Worm (Caenorhabditis elegans) whole organism, midembryonic: ENCODE data around the gene unc-43.
A peak's percentile ranks its signal among the peaks of the same experiment; 100 is the strongest.

Experiments
- T22C8.4 ChIP-seq: fragments of 200-800 bp; sonication (Bioruptor generic); IDR thresholded peaks from 2 replicates; pipeline ENCODE4 v1.3.6; 2022; ENCODE audit warnings: missing genetic modification characterization, missing compliant biosample characterization
- cog-1 ChIP-seq: sonication (generic microtip); optimal IDR thresholded peaks from 2 replicates; lab custom pipeline; 2016; ENCODE audit warnings: missing genetic modification characterization, missing compliant biosample characterization
- flt-1 ChIP-seq: fragments of 200-800 bp; sonication (Bioruptor generic); IDR thresholded peaks from 2 replicates; pipeline ENCODE4 v1.3.6; 2022; ENCODE audit warnings: missing genetic modification characterization, missing compliant biosample characterization
- klf-2 ChIP-seq: fragments of 200-800 bp; sonication (Bioruptor generic); conservative IDR thresholded peaks from 2 replicates; pipeline ENCODE4 v1.3.6; 2022; ENCODE audit warnings: missing genetic modification reagents, missing genetic modification characterization, missing compliant biosample characterization
- med-1 ChIP-seq: sonication (generic microtip); optimal IDR thresholded peaks from 2 replicates; lab custom pipeline; 2017; ENCODE audit warnings: missing genetic modification characterization, mild to moderate bottlenecking, missing compliant biosample characterization, antibody characterized with exemption, missing genetic modification reagents; ENCODE audit not compliant: insufficient read depth
- ref-1 ChIP-seq: fragments of 200-800 bp; sonication (Bioruptor generic); conservative IDR thresholded peaks from 2 replicates; pipeline ENCODE4 v1.3.6; 2022; ENCODE audit warnings: missing genetic modification reagents, missing genetic modification characterization, missing compliant biosample characterization
- tab-1 ChIP-seq: fragments of 200-800 bp; sonication (Bioruptor generic); IDR thresholded peaks from 2 replicates; pipeline ENCODE4 v1.3.6; 2022; ENCODE audit warnings: missing genetic modification characterization, missing compliant biosample characterization
- ztf-23 ChIP-seq: fragments of 200-800 bp; sonication (Bioruptor generic); IDR thresholded peaks from 2 replicates; pipeline ENCODE4 v1.3.6; 2022; ENCODE audit warnings: missing genetic modification reagents, missing genetic modification characterization, missing compliant biosample characterization
- ztf-29 ChIP-seq: fragments of 200-800 bp; sonication (Bioruptor generic); IDR thresholded peaks from 2 replicates; pipeline ENCODE4 v1.3.6; 2022; ENCODE audit warnings: missing genetic modification reagents, missing genetic modification characterization, missing compliant biosample characterization

unc-43 gene

ce11 chrIV:10302203-10302602 is 47.8 kb downstream of the unc-43 start, which contains the start of gene R09E10.5:
Gene R09E10.5 (minus strand): TSS chrIV:10302303.
- TF ChIP-seq ref-1 (GFP tag; lab: Robert Waterston, UW) (no peak), flt-1 (no peak), med-1 (GFP tag; lab: Kevin White, UChicago) (no peak), T22C8.4 (GFP tag; lab: Robert Waterston, UW) (no peak), tab-1 (no peak), ztf-29 (no peak), klf-2 (GFP tag; lab: Robert Waterston, UW) (no peak), cog-1 (tag; lab: Kevin White, UChicago) (no peak), ztf-23 (GFP tag; lab: Robert Waterston, UW) (no peak)

ce11 chrIV:10296036-10296435 is 54.0 kb downstream of the unc-43 start:
- TF ChIP-seq flt-1 = no peak
- TF ChIP-seq cog-1 (tag; lab: Kevin White, UChicago) = no peak
- TF ChIP-seq ztf-29 = no peak
- no peak for TF ChIP-seq ztf-23 (GFP tag; lab: Robert Waterston, UW)
- no peak for TF ChIP-seq med-1 (GFP tag; lab: Kevin White, UChicago)
- no peak for TF ChIP-seq klf-2 (GFP tag; lab: Robert Waterston, UW)
- no peak for TF ChIP-seq tab-1
- TF ChIP-seq ref-1 (GFP tag; lab: Robert Waterston, UW) = no peak
- no peak for TF ChIP-seq T22C8.4 (GFP tag; lab: Robert Waterston, UW)

ce11 chrIV:10295084-10295483 is 54.9 kb downstream of the unc-43 start, which contains the start of gene R09E10.13:
Gene R09E10.13 (minus strand): TSS chrIV:10295144.
- TF ChIP-seq flt-1 (no peak), med-1 (GFP tag; lab: Kevin White, UChicago) (no peak), cog-1 (tag; lab: Kevin White, UChicago) (no peak), T22C8.4 (GFP tag; lab: Robert Waterston, UW) (no peak), tab-1 (no peak), ref-1 (GFP tag; lab: Robert Waterston, UW) (no peak), ztf-29 (no peak)

- TF ChIP-seq T22C8.4 (GFP tag; lab: Robert Waterston, UW) = no peak
- no peak for TF ChIP-seq med-1 (GFP tag; lab: Kevin White, UChicago)
- TF ChIP-seq cog-1 (tag; lab: Kevin White, UChicago) = no peak
- TF ChIP-seq ztf-23 (GFP tag; lab: Robert Waterston, UW) = no peak
- no peak for TF ChIP-seq ztf-29
- no peak for TF ChIP-seq flt-1
- no peak for TF ChIP-seq tab-1
- no peak for TF ChIP-seq ref-1 (GFP tag; lab: Robert Waterston, UW)
- no peak for TF ChIP-seq klf-2 (GFP tag; lab: Robert Waterston, UW)
These were observed 56.0 kb downstream of the unc-43 start, which contains the start of gene R09E10.6 for ce11 chrIV:10294030-10294429. Gene R09E10.6 (minus strand): TSS chrIV:10294130.

- TF ChIP-seq flt-1 (no peak), tab-1 (no peak), ztf-29 (no peak), ref-1 (GFP tag; lab: Robert Waterston, UW) (no peak), cog-1 (tag; lab: Kevin White, UChicago) (no peak), med-1 (GFP tag; lab: Kevin White, UChicago) (no peak), klf-2 (GFP tag; lab: Robert Waterston, UW) (no peak)
These were observed 61.4 kb downstream of the unc-43 start for ce11 chrIV:10288575-10288974.

ce11 chrIV:10286655-10287054 is 63.4 kb downstream of the unc-43 start, which contains the start of gene ebax-1:
Gene ebax-1 (plus strand): TSS chrIV:10286955.
- TF ChIP-seq cog-1 (tag; lab: Kevin White, UChicago) = no peak
- no peak for TF ChIP-seq T22C8.4 (GFP tag; lab: Robert Waterston, UW)
- no peak for TF ChIP-seq klf-2 (GFP tag; lab: Robert Waterston, UW)

- TF ChIP-seq cog-1 (tag; lab: Kevin White, UChicago) (no peak), flt-1 (no peak), ref-1 (GFP tag; lab: Robert Waterston, UW) (no peak), T22C8.4 (GFP tag; lab: Robert Waterston, UW) (no peak), ztf-29 (no peak), tab-1 (no peak), klf-2 (GFP tag; lab: Robert Waterston, UW) (no peak), med-1 (GFP tag; lab: Kevin White, UChicago) (no peak), ztf-23 (GFP tag; lab: Robert Waterston, UW) (no peak)
These were observed 64.7 kb downstream of the unc-43 start for ce11 chrIV:10285328-10285727.

ce11 chrIV:10284194-10284910 is 65.7 kb downstream of the unc-43 start, which contains the start of gene rad-51:
Gene rad-51 (minus strand): TSS chrIV:10284244.
- TF ChIP-seq ztf-23 (GFP tag; lab: Robert Waterston, UW) = no peak
- TF ChIP-seq tab-1 = 0 out of 2 replicates have a peak, but pooled peaks have one; percentile 9
- TF ChIP-seq ztf-29 = no peak
- peak; percentile 38 for TF ChIP-seq cog-1 (tag; lab: Kevin White, UChicago)
- TF ChIP-seq T22C8.4 (GFP tag; lab: Robert Waterston, UW) = no peak

ce11 chrIV:10281482-10281881 is 68.5 kb downstream of the unc-43 start, which contains the start of gene thk-1:
Gene thk-1 (minus strand): TSS chrIV:10281582.
- TF ChIP-seq ztf-29 (no peak), cog-1 (tag; lab: Kevin White, UChicago) (no peak), med-1 (GFP tag; lab: Kevin White, UChicago) (no peak), ztf-23 (GFP tag; lab: Robert Waterston, UW) (no peak), tab-1 (no peak), T22C8.4 (GFP tag; lab: Robert Waterston, UW) (no peak), klf-2 (GFP tag; lab: Robert Waterston, UW) (no peak), ref-1 (GFP tag; lab: Robert Waterston, UW) (no peak), flt-1 (no peak)
